Fruit fly (Drosophila melanogaster) whole organism, embryonic: ENCODE data around the gene Lsd-1.

Experiments
- Abd-B ChIP-seq: fragments of 200-800 bp; sonication (Bioruptor generic); optimal IDR thresholded peaks from 2 replicates; lab custom pipeline; 2018; ENCODE audit warnings: missing biosample characterization, mild to moderate bottlenecking, missing genetic modification characterization, moderate library complexity
- Bgb ChIP-seq: fragments of 200-800 bp; sonication (Bioruptor generic); IDR thresholded peaks from 2 replicates; pipeline ENCODE4 v1.3.6; 2022; ENCODE audit warnings: missing biosample characterization, missing genetic modification characterization; ENCODE audit not compliant: partially characterized antibody
- CG10321 ChIP-seq: fragments of 200-800 bp; sonication (Bioruptor generic); IDR thresholded peaks from 2 replicates; pipeline ENCODE4 v1.3.6; 2022; ENCODE audit warnings: missing biosample characterization, missing genetic modification characterization
- CG10366 ChIP-seq: fragments of 200-800 bp; sonication (Bioruptor generic); IDR thresholded peaks from 2 replicates; pipeline ENCODE4 v1.3.6; 2022; ENCODE audit warnings: missing biosample characterization, missing genetic modification characterization
- CG12769 ChIP-seq: fragments of 200-800 bp; sonication (Bioruptor generic); optimal IDR thresholded peaks from 2 replicates; lab custom pipeline; 2019; ENCODE audit warnings: missing biosample characterization, mild to moderate bottlenecking, missing genetic modification characterization, moderate library complexity
- CG12942 ChIP-seq: fragments of 200-800 bp; sonication (Bioruptor generic); optimal IDR thresholded peaks from 3 replicates; lab custom pipeline; 2016; ENCODE audit warnings: missing biosample characterization, missing genetic modification characterization
- CG1647 ChIP-seq: fragments of 200-800 bp; sonication (Bioruptor generic); optimal IDR thresholded peaks from 3 replicates; lab custom pipeline; 2016; ENCODE audit warnings: missing biosample characterization, missing genetic modification characterization
- CG17361 ChIP-seq: fragments of 200-800 bp; sonication (Bioruptor generic); IDR thresholded peaks from 3 replicates; pipeline ENCODE4 v1.3.6; 2022; ENCODE audit warnings: missing biosample characterization, missing genetic modification characterization
- CG17612 ChIP-seq: fragments of 200-800 bp; sonication (Bioruptor generic); IDR thresholded peaks from 2 replicates; pipeline ENCODE4 v1.3.6; 2022; ENCODE audit warnings: missing biosample characterization, missing genetic modification characterization
- CG18476 ChIP-seq: fragments of 200-800 bp; sonication (Bioruptor generic); optimal IDR thresholded peaks from 2 replicates; lab custom pipeline; 2016; ENCODE audit warnings: missing biosample characterization, mild to moderate bottlenecking, missing genetic modification characterization
- CG18764 ChIP-seq: fragments of 200-800 bp; sonication (Bioruptor generic); optimal IDR thresholded peaks from 3 replicates; lab custom pipeline; 2016; ENCODE audit warnings: missing biosample characterization, missing genetic modification characterization
- CG2199 ChIP-seq: fragments of 200-800 bp; sonication (Bioruptor generic); IDR thresholded peaks from 3 replicates; pipeline ENCODE4 v1.3.6; 2022; ENCODE audit warnings: missing biosample characterization, missing genetic modification characterization
- CG2678 ChIP-seq: fragments of 200-800 bp; sonication (Bioruptor generic); optimal IDR thresholded peaks from 3 replicates; lab custom pipeline; 2019; ENCODE audit warnings: missing biosample characterization, mild to moderate bottlenecking, missing genetic modification characterization, moderate library complexity
- CG31441 ChIP-seq: fragments of 200-800 bp; sonication (Bioruptor generic); IDR thresholded peaks from 2 replicates; pipeline ENCODE4 v1.3.6; 2022; ENCODE audit warnings: missing biosample characterization, missing genetic modification characterization
- CG3281 ChIP-seq: fragments of 200-800 bp; sonication (Bioruptor generic); optimal IDR thresholded peaks from 3 replicates; lab custom pipeline; 2017; ENCODE audit warnings: missing biosample characterization, mild to moderate bottlenecking, missing genetic modification characterization
- CG6175 ChIP-seq: fragments of 200-800 bp; sonication (Bioruptor generic); IDR thresholded peaks from 3 replicates; pipeline ENCODE4 v1.3.6; 2022; ENCODE audit warnings: missing biosample characterization, missing genetic modification characterization
- CG6272 ChIP-seq: fragments of 200-800 bp; sonication (Bioruptor generic); IDR thresholded peaks from 2 replicates; pipeline ENCODE4 v1.3.6; 2022; ENCODE audit warnings: missing biosample characterization, missing genetic modification characterization
- CG8089 ChIP-seq: fragments of 200-800 bp; sonication (Bioruptor generic); optimal IDR thresholded peaks from 3 replicates; lab custom pipeline; 2016; ENCODE audit warnings: missing biosample characterization, missing genetic modification characterization
- CG8359 ChIP-seq: fragments of 200-800 bp; sonication (Bioruptor generic); optimal IDR thresholded peaks from 2 replicates; lab custom pipeline; 2017; ENCODE audit warnings: missing biosample characterization, mild to moderate bottlenecking, missing genetic modification characterization, borderline replicate concordance
- CG9932 ChIP-seq: fragments of 200-800 bp; sonication (Bioruptor generic); IDR thresholded peaks from 2 replicates; pipeline ENCODE4 v1.3.6; 2022; ENCODE audit warnings: missing biosample characterization, missing genetic modification characterization
- D ChIP-seq, 2 experiments: fragments of 200-800 bp in 1 of 2; fragments of >200 bp in 1 of 2; sonication (Bioruptor generic) in 1 of 2; optimal IDR thresholded peaks; 2 replicates in 1 of 2; 3 replicates in 1 of 2; lab custom pipeline; 2017; ENCODE audit warnings: mild to moderate bottlenecking in 1 of 2, missing biosample characterization in 1 of 2, missing genetic modification characterization in 1 of 2, missing genetic modification reagents in 1 of 2
- Dek ChIP-seq: fragments of 200-800 bp; sonication (Bioruptor generic); optimal IDR thresholded peaks from 3 replicates; lab custom pipeline; 2019; ENCODE audit warnings: missing biosample characterization, mild to moderate bottlenecking, missing genetic modification characterization, moderate library complexity
- Dip2 ChIP-seq: fragments of 200-800 bp; sonication (Bioruptor generic); IDR thresholded peaks from 2 replicates; pipeline ENCODE4 v1.3.6; 2022; ENCODE audit warnings: missing biosample characterization, missing genetic modification characterization
- Fer1 ChIP-seq: fragments of 200-800 bp; sonication (Bioruptor generic); optimal IDR thresholded peaks from 2 replicates; lab custom pipeline; 2017; ENCODE audit warnings: missing biosample characterization, mild to moderate bottlenecking, missing genetic modification characterization
- Fer2 ChIP-seq: fragments of 200-800 bp; sonication (Bioruptor generic); optimal IDR thresholded peaks from 2 replicates; lab custom pipeline; 2018; ENCODE audit warnings: missing biosample characterization, mild to moderate bottlenecking, missing genetic modification characterization, moderate library complexity
- Gug ChIP-seq: fragments of 200-800 bp; sonication (Bioruptor generic); IDR thresholded peaks from 4 replicates; pipeline ENCODE4 v1.3.6; 2022; ENCODE audit warnings: missing biosample characterization, missing genetic modification characterization
- HHEX ChIP-seq: fragments of 200-800 bp; sonication (Bioruptor generic); optimal IDR thresholded peaks from 3 replicates; lab custom pipeline; 2017; ENCODE audit warnings: missing biosample characterization, mild to moderate bottlenecking, missing genetic modification characterization, missing genetic modification reagents
- HLH3B ChIP-seq: fragments of 200-800 bp; sonication (Bioruptor generic); IDR thresholded peaks from 2 replicates; pipeline ENCODE4 v1.3.6; 2022; ENCODE audit warnings: missing biosample characterization, missing genetic modification characterization
- Hey ChIP-seq: fragments of 200-800 bp; sonication (Bioruptor generic); optimal IDR thresholded peaks from 3 replicates; lab custom pipeline; 2018; ENCODE audit warnings: missing biosample characterization, mild to moderate bottlenecking, missing genetic modification characterization
- Hr78 ChIP-seq, 2 experiments: fragments of 200-800 bp in 1 of 2; fragments of >200 bp in 1 of 2; sonication (Bioruptor generic) in 1 of 2; optimal IDR thresholded peaks; 2 replicates each; lab custom pipeline; 2017 to 2019; ENCODE audit warnings: missing biosample characterization in 2 of 2, missing genetic modification characterization in 2 of 2, mild to moderate bottlenecking in 1 of 2, moderate library complexity in 1 of 2
- Med ChIP-seq: fragments of 200-800 bp; sonication (Bioruptor generic); peaks from one replicate; lab custom pipeline; 2016; ENCODE audit warnings: missing biosample characterization, missing genetic modification characterization, mild to moderate bottlenecking, inconsistent platforms, moderate library complexity
- Opbp ChIP-seq: fragments of 200-800 bp; sonication (Bioruptor generic); IDR thresholded peaks from 3 replicates; pipeline ENCODE4 v1.3.6; 2022; ENCODE audit warnings: missing biosample characterization, missing genetic modification characterization; ENCODE audit not compliant: partially characterized antibody
- Optix ChIP-seq: fragments of 200-800 bp; sonication (Bioruptor generic); IDR thresholded peaks from 3 replicates; pipeline ENCODE4 v1.3.6; 2022; ENCODE audit warnings: missing biosample characterization, missing genetic modification characterization
- Trl ChIP-seq, 3 experiments: fragments of >200 bp in 2 of 3; fragments of 200-800 bp in 1 of 3; sonication (Bioruptor generic) in 1 of 3; optimal IDR thresholded peaks; 2 replicates in 1 of 3; 3 replicates in 2 of 3; lab custom pipeline; 2016 to 2017; ENCODE audit warnings: missing biosample characterization in 1 of 3, missing genetic modification characterization in 1 of 3
- cato ChIP-seq: fragments of 200-800 bp; sonication (Bioruptor generic); optimal IDR thresholded peaks from 2 replicates; lab custom pipeline; 2016; ENCODE audit warnings: missing biosample characterization, missing genetic modification characterization, borderline replicate concordance
- chm ChIP-seq: fragments of 200-800 bp; sonication (Bioruptor generic); IDR thresholded peaks from 2 replicates; pipeline ENCODE4 v1.3.6; 2022; ENCODE audit warnings: missing biosample characterization, missing genetic modification characterization
- ems ChIP-seq: fragments of 200-800 bp; sonication (Bioruptor generic); optimal IDR thresholded peaks from 3 replicates; lab custom pipeline; 2016; ENCODE audit warnings: missing biosample characterization, missing genetic modification characterization
- fd96Cb ChIP-seq: fragments of 200-800 bp; sonication (Bioruptor generic); optimal IDR thresholded peaks from 2 replicates; lab custom pipeline; 2018; ENCODE audit warnings: missing biosample characterization, mild to moderate bottlenecking, missing genetic modification characterization, moderate library complexity
- gt ChIP-seq: fragments of 200-800 bp; sonication (Bioruptor generic); IDR thresholded peaks from 2 replicates; pipeline ENCODE4 v1.3.6; 2022; ENCODE audit warnings: missing biosample characterization, missing genetic modification characterization
- lbe ChIP-seq: fragments of 200-800 bp; sonication (Bioruptor generic); optimal IDR thresholded peaks from 2 replicates; lab custom pipeline; 2016; ENCODE audit warnings: missing biosample characterization, mild to moderate bottlenecking, missing genetic modification characterization
- lola ChIP-seq, 3 experiments: fragments of >200 bp in 2 of 3; fragments of 200-800 bp in 1 of 3; sonication (Bioruptor generic) in 1 of 3; optimal IDR thresholded peaks; 2 replicates each; lab custom pipeline; 2017 to 2019; ENCODE audit warnings: missing biosample characterization in 3 of 3, missing genetic modification characterization in 3 of 3, mild to moderate bottlenecking in 1 of 3, moderate library complexity in 1 of 3
- mam ChIP-seq: fragments of 200-800 bp; sonication (Bioruptor generic); optimal IDR thresholded peaks from 3 replicates; lab custom pipeline; 2016; ENCODE audit warnings: missing biosample characterization, missing genetic modification characterization
- nerfin-1 ChIP-seq: fragments of 200-800 bp; sonication (Bioruptor generic); optimal IDR thresholded peaks from 3 replicates; lab custom pipeline; 2019; ENCODE audit warnings: missing biosample characterization, mild to moderate bottlenecking, missing genetic modification characterization, moderate library complexity
- nerfin-2 ChIP-seq: fragments of 200-800 bp; sonication (Bioruptor generic); IDR thresholded peaks from 2 replicates; pipeline ENCODE4 v1.3.6; 2022; ENCODE audit warnings: missing biosample characterization, missing genetic modification characterization; ENCODE audit not compliant: partially characterized antibody
- org-1 ChIP-seq: fragments of 200-800 bp; sonication (Bioruptor generic); optimal IDR thresholded peaks from 2 replicates; lab custom pipeline; 2017; ENCODE audit warnings: missing biosample characterization, missing genetic modification characterization
- pita ChIP-seq: fragments of 200-800 bp; sonication (Bioruptor generic); optimal IDR thresholded peaks from 2 replicates; lab custom pipeline; 2017; ENCODE audit warnings: missing biosample characterization, mild to moderate bottlenecking, missing genetic modification characterization
- pzg ChIP-seq: fragments of 200-800 bp; sonication (Bioruptor generic); optimal IDR thresholded peaks from 3 replicates; lab custom pipeline; 2018; ENCODE audit warnings: missing biosample characterization, mild to moderate bottlenecking, missing genetic modification characterization, moderate library complexity
- row ChIP-seq: fragments of 200-800 bp; sonication (Bioruptor generic); IDR thresholded peaks from 3 replicates; pipeline ENCODE4 v1.3.6; 2022; ENCODE audit warnings: missing biosample characterization, missing genetic modification characterization
- zen2 ChIP-seq: fragments of 200-800 bp; sonication (Bioruptor generic); IDR thresholded peaks from 3 replicates; pipeline ENCODE4 v1.3.6; 2022; ENCODE audit warnings: missing biosample characterization, missing genetic modification characterization; ENCODE audit not compliant: partially characterized antibody

Lsd-1 gene

DNA sequence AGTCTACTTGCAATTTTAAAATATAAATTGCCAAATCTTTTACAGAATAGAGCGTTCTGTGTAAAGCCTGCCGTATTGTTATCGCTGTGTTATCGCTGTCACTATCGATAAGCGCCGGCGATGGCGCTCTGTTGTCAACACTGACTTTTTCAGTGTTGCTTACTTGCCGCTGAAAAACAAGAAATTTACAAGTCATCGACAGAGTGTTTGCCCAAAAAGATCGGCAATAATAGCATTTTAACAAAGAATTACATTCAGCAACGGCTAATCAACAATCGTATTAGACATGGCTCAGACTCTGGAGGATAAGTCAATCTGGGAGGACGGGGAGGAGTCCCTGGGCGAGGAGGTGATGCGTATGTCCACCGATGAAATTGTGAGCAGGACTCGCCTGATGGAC lies 10.9 kb upstream of the Lsd-1 start, which contains the start of the genes RanBP3 and Rpt5 (continued):
- TF ChIP-seq ems (GFP tag; lab: Kevin White, UChicago) (no peak), lola (GFP tag; optimal IDR thresholded peaks at IDR 0.05; lab: Kevin White, UChicago) (no peak), HLH3B (no peak), CG1647 (GFP tag; lab: Kevin White, UChicago) (peak; percentile 56), Hr78 (GFP tag; optimal IDR thresholded peaks at IDR 0.05; lab: Kevin White, UChicago) (no peak), CG10366 (GFP tag; lab: Robert Waterston, UW) (peak; percentile 29), CG17361 (GFP tag; lab: Robert Waterston, UW) (no peak), CG8089 (GFP tag; lab: Kevin White, UChicago) (no peak), Dip2 (GFP tag; lab: Robert Waterston, UW) (no peak), Dek (tag; lab: Kevin White, UChicago) (no peak), Fer1 (GFP tag; lab: Kevin White, UChicago) (peak; percentile 65), nerfin-1 (tag; lab: Kevin White, UChicago) (peak; percentile 9), Gug (GFP tag; lab: Robert Waterston, UW) (peak; percentile 36; the same call in 1 of the 4 replicates), gt (GFP tag; lab: Robert Waterston, UW) (no peak), D (optimal IDR thresholded peaks at IDR 0.05; lab: Kevin White, UChicago) (no peak), D (GFP tag; optimal IDR thresholded peaks at IDR 0.05; lab: Kevin White, UChicago) (no peak), Med (GFP tag; lab: Kevin White, UChicago) (peak; percentile 96), org-1 (no peak), Abd-B (no peak), CG18476 (no peak), CG31441 (GFP tag; lab: Robert Waterston, UW) (no peak), pzg (peak; percentile 89), pita (no peak), HHEX (GFP tag; lab: Kevin White, UChicago) (no peak), Opbp (GFP tag; lab: Robert Waterston, UW) (peak; percentile 90), CG18764 (no peak), cato (no peak), Hey (tag; lab: Kevin White, UChicago) (no peak), CG3281 (peak; percentile 57), CG17612 (GFP tag; lab: Robert Waterston, UW) (peak; percentile 51; the same call in 1 of the 2 replicates), Bgb (GFP tag; lab: Robert Waterston, UW) (peak; percentile 90), Optix (no peak), fd96Cb (tag; lab: Kevin White, UChicago) (no peak), CG8359 (no peak), CG12769 (tag; lab: Kevin White, UChicago) (no peak), Trl (optimal IDR thresholded peaks at IDR 0.05; lab: Kevin White, UChicago) (no peak), Trl (GFP tag; optimal IDR thresholded peaks at IDR 0.05; lab: Kevin White, UChicago) (peak; percentile 50), CG2678 (tag; lab: Kevin White, UChicago) (no peak), nerfin-2 (GFP tag; lab: Robert Waterston, UW) (peak; percentile 75), CG10321 (no peak), lbe (GFP tag; lab: Kevin White, UChicago) (peak; percentile 78), CG2199 (no peak), Fer2 (no peak), CG6272 (peak; percentile 38; the same call in 1 of the 2 replicates), row (GFP tag; lab: Robert Waterston, UW) (peak; percentile 49; the same call in 2 of the 3 replicates), zen2 (GFP tag; lab: Robert Waterston, UW) (peak; percentile 76), CG6175 (no peak; the same call in 2 of the 3 replicates), chm (peak; percentile 30; the same call in 1 of the 2 replicates), CG9932 (GFP tag; lab: Robert Waterston, UW) (peak; percentile 83), mam (GFP tag; lab: Kevin White, UChicago) (peak; percentile 73), CG12942 (GFP tag; lab: Kevin White, UChicago) (peak; percentile 32)
